Worm (Caenorhabditis elegans) whole organism, L1 larva: ENCODE data around the gene gcs-1.
A peak's percentile ranks its signal among the peaks of the same experiment; 100 is the strongest.

Source experiments
- C04F5.9 ChIP-seq: sonication (generic microtip); optimal IDR thresholded peaks from 2 replicates; lab custom pipeline; 2016; ENCODE audit warnings: missing genetic modification characterization, missing compliant biosample characterization
- C34B4.2 ChIP-seq: sonication (generic microtip); optimal IDR thresholded peaks from 2 replicates; lab custom pipeline; 2017; ENCODE audit warnings: mild to moderate bottlenecking, missing genetic modification characterization, missing compliant biosample characterization
- F16B12.6 ChIP-seq: fragments of 150-350 bp; optimal IDR thresholded peaks from 2 replicates; lab custom pipeline; 2014; ENCODE audit warnings: missing biosample characterization, missing genetic modification characterization
- Y116A8C.19 ChIP-seq: sonication (generic microtip); optimal IDR thresholded peaks from 2 replicates; lab custom pipeline; 2016; ENCODE audit warnings: missing compliant biosample characterization, missing genetic modification characterization, borderline replicate concordance
- blmp-1 ChIP-seq: fragments of 150-350 bp; optimal IDR thresholded peaks from 2 replicates; lab custom pipeline; 2014; ENCODE audit warnings: missing biosample characterization, missing genetic modification characterization
- ceh-63 ChIP-seq: fragments of 200-800 bp; sonication (Bioruptor generic); optimal IDR thresholded peaks from 2 replicates; lab custom pipeline; 2018; ENCODE audit warnings: mild to moderate bottlenecking, missing genetic modification characterization, missing compliant biosample characterization
- ceh-8 ChIP-seq: fragments of 200-800 bp; sonication (Bioruptor generic); optimal IDR thresholded peaks from 2 replicates; lab custom pipeline; 2018; ENCODE audit warnings: mild to moderate bottlenecking, missing genetic modification characterization, moderate library complexity, missing compliant biosample characterization
- ceh-88 ChIP-seq: fragments of 200-800 bp; sonication (Bioruptor generic); IDR thresholded peaks from 2 replicates; pipeline ENCODE4 v1.3.6; 2022; ENCODE audit warnings: missing genetic modification characterization, missing compliant biosample characterization
- ceh-90 ChIP-seq: sonication (generic microtip); optimal IDR thresholded peaks from 2 replicates; lab custom pipeline; 2016; ENCODE audit warnings: missing genetic modification characterization, missing compliant biosample characterization
- ces-1 ChIP-seq: fragments of 150-350 bp; optimal IDR thresholded peaks from 2 replicates; lab custom pipeline; 2014; ENCODE audit warnings: missing biosample characterization, missing genetic modification reagents, missing genetic modification characterization
- dsc-1 ChIP-seq: sonication (generic microtip); optimal IDR thresholded peaks from 2 replicates; lab custom pipeline; 2016; ENCODE audit warnings: mild to moderate bottlenecking, missing genetic modification characterization, missing compliant biosample characterization
- efl-1 ChIP-seq, 4 experiments: fragments of 150-350 bp; optimal IDR thresholded peaks in 3 of 4; peaks in 1 of 4; 1 replicate in 1 of 4; 2 replicates in 3 of 4; lab custom pipeline; 2014; ENCODE audit warnings: missing biosample characterization in 2 of 4, missing genetic modification characterization in 2 of 4, missing genetic modification reagents in 2 of 4
- egl-13 ChIP-seq: sonication (generic microtip); optimal IDR thresholded peaks from 2 replicates; lab custom pipeline; 2016; ENCODE audit warnings: missing genotype, missing genetic modification reagents, missing genetic modification characterization, missing compliant biosample characterization
- elt-2 ChIP-seq: sonication (generic microtip); optimal IDR thresholded peaks from 2 replicates; lab custom pipeline; 2016; ENCODE audit warnings: missing genetic modification characterization, mild to moderate bottlenecking, inconsistent platforms, missing compliant biosample characterization, missing genetic modification reagents
- ets-5 ChIP-seq: fragments of 200-800 bp; sonication (Bioruptor generic); IDR thresholded peaks from 2 replicates; pipeline ENCODE4 v1.3.6; 2022; ENCODE audit warnings: missing genetic modification characterization, missing compliant biosample characterization
- fkh-4 ChIP-seq: sonication (generic microtip); optimal IDR thresholded peaks from 2 replicates; lab custom pipeline; 2016; ENCODE audit warnings: missing compliant biosample characterization, missing genetic modification characterization, borderline replicate concordance
- fkh-8 ChIP-seq: sonication (generic microtip); optimal IDR thresholded peaks from 2 replicates; lab custom pipeline; 2016; ENCODE audit warnings: mild to moderate bottlenecking, missing genetic modification characterization, missing compliant biosample characterization
- grh-1 ChIP-seq: fragments of 200-800 bp; sonication (Bioruptor generic); IDR thresholded peaks from 2 replicates; pipeline ENCODE4 v1.3.6; 2022; ENCODE audit warnings: missing genetic modification reagents, missing genetic modification characterization, missing compliant biosample characterization
- hlh-4 ChIP-seq: sonication (generic microtip); optimal IDR thresholded peaks from 2 replicates; lab custom pipeline; 2016; ENCODE audit warnings: mild to moderate bottlenecking, missing genetic modification characterization, missing compliant biosample characterization
- irx-1 ChIP-seq: sonication (generic microtip); optimal IDR thresholded peaks from 2 replicates; lab custom pipeline; 2016; ENCODE audit warnings: missing genetic modification characterization, missing compliant biosample characterization
- isw-1 ChIP-seq: fragments of 200-800 bp; sonication (Bioruptor generic); IDR thresholded peaks from 2 replicates; pipeline ENCODE4 v1.3.6; 2022; ENCODE audit warnings: missing genetic modification characterization, missing compliant biosample characterization
- lin-13 ChIP-seq: fragments of 150-350 bp; optimal IDR thresholded peaks from 2 replicates; lab custom pipeline; 2014; ENCODE audit warnings: missing biosample characterization, missing genetic modification reagents, missing genetic modification characterization
- lin-35 ChIP-seq, 2 experiments: fragments of 150-350 bp; optimal IDR thresholded peaks; 2 replicates each; lab custom pipeline; 2014; ENCODE audit warnings: missing biosample characterization in 2 of 2, missing genetic modification characterization in 2 of 2, missing genetic modification reagents in 2 of 2
- lir-3 ChIP-seq: sonication (generic microtip); optimal IDR thresholded peaks from 2 replicates; lab custom pipeline; 2016; ENCODE audit warnings: mild to moderate bottlenecking, missing genetic modification characterization, moderate library complexity, missing compliant biosample characterization; ENCODE audit not compliant: poor library complexity
- lsy-2 ChIP-seq, 2 experiments: fragments of 150-350 bp; optimal IDR thresholded peaks; 2 replicates each; lab custom pipeline; 2014; ENCODE audit warnings: missing biosample characterization in 2 of 2, missing genetic modification characterization in 2 of 2
- mab-9 ChIP-seq: fragments of 200-800 bp; sonication (Bioruptor generic); IDR thresholded peaks from 2 replicates; pipeline ENCODE4 v1.3.6; 2022; ENCODE audit warnings: missing genetic modification reagents, missing genetic modification characterization, missing compliant biosample characterization
- mdl-1 ChIP-seq, 2 experiments: fragments of 150-350 bp; optimal IDR thresholded peaks; 2 replicates each; lab custom pipeline; 2014 to 2017; ENCODE audit warnings: missing biosample characterization in 2 of 2, missing genetic modification characterization in 2 of 2, inconsistent platforms in 1 of 2
- nhr-12 ChIP-seq: sonication (generic microtip); optimal IDR thresholded peaks from 2 replicates; lab custom pipeline; 2017; ENCODE audit warnings: missing biosample characterization, missing genetic modification characterization
- nhr-19 ChIP-seq: fragments of 200-800 bp; sonication (Bioruptor generic); conservative IDR thresholded peaks from 2 replicates; pipeline ENCODE4 v1.3.6; 2022; ENCODE audit warnings: missing genetic modification characterization, missing compliant biosample characterization
- nhr-47 ChIP-seq: sonication (generic microtip); optimal IDR thresholded peaks from 2 replicates; lab custom pipeline; 2016; ENCODE audit warnings: mild to moderate bottlenecking, missing genetic modification characterization, moderate library complexity, missing compliant biosample characterization
- nhr-71 ChIP-seq: sonication (generic microtip); optimal IDR thresholded peaks from 2 replicates; lab custom pipeline; 2016; ENCODE audit warnings: mild to moderate bottlenecking, missing genetic modification characterization, moderate library complexity, missing compliant biosample characterization
- nhr-76 ChIP-seq: sonication (generic microtip); optimal IDR thresholded peaks from 2 replicates; lab custom pipeline; 2017; ENCODE audit warnings: missing biosample characterization, missing genetic modification characterization
- nhr-85 ChIP-seq: sonication (generic microtip); peaks from one replicate; lab custom pipeline; 2016; ENCODE audit warnings: missing genetic modification characterization, inconsistent platforms, missing compliant biosample characterization
- nhr-90 ChIP-seq: sonication (generic microtip); optimal IDR thresholded peaks from 2 replicates; lab custom pipeline; 2016; ENCODE audit warnings: mild to moderate bottlenecking, missing genetic modification characterization, missing compliant biosample characterization; ENCODE audit not compliant: poor library complexity
- pag-3 ChIP-seq: sonication (generic microtip); optimal IDR thresholded peaks from 2 replicates; lab custom pipeline; 2017; ENCODE audit warnings: missing genetic modification characterization, mild to moderate bottlenecking, missing compliant biosample characterization, antibody characterized with exemption, borderline replicate concordance; ENCODE audit not compliant: insufficient read depth
- pax-3 ChIP-seq: fragments of 200-800 bp; sonication (Bioruptor generic); optimal IDR thresholded peaks from 2 replicates; lab custom pipeline; 2018; ENCODE audit warnings: mild to moderate bottlenecking, missing genetic modification characterization, moderate library complexity, missing compliant biosample characterization
- pqm-1 ChIP-seq: sonication (generic microtip); optimal IDR thresholded peaks from 3 replicates; lab custom pipeline; 2017; ENCODE audit warnings: missing biosample characterization, missing genetic modification characterization
- skn-1 ChIP-seq: fragments of 150-350 bp; optimal IDR thresholded peaks from 2 replicates; lab custom pipeline; 2014; ENCODE audit warnings: missing biosample characterization, missing genetic modification characterization
- snu-23 ChIP-seq: sonication (generic microtip); optimal IDR thresholded peaks from 2 replicates; lab custom pipeline; 2016; ENCODE audit warnings: missing genetic modification characterization, missing compliant biosample characterization
- sox-4 ChIP-seq: sonication (generic microtip); optimal IDR thresholded peaks from 2 replicates; lab custom pipeline; 2016; ENCODE audit warnings: missing genetic modification characterization, missing compliant biosample characterization
- sptf-1 ChIP-seq: fragments of 150-350 bp; optimal IDR thresholded peaks from 2 replicates; lab custom pipeline; 2014; ENCODE audit warnings: missing biosample characterization, missing genetic modification characterization
- swsn-7 ChIP-seq: sonication (generic microtip); optimal IDR thresholded peaks from 2 replicates; lab custom pipeline; 2016; ENCODE audit warnings: missing genetic modification characterization, missing compliant biosample characterization
- tbx-2 ChIP-seq: sonication (generic microtip); optimal IDR thresholded peaks from 2 replicates; lab custom pipeline; 2016; ENCODE audit warnings: missing genetic modification characterization, missing compliant biosample characterization
- tlp-1 ChIP-seq: fragments of 150-350 bp; optimal IDR thresholded peaks from 2 replicates; lab custom pipeline; 2014; ENCODE audit warnings: missing biosample characterization, missing genetic modification characterization
- unc-130 ChIP-seq: fragments of 150-350 bp; optimal IDR thresholded peaks from 2 replicates; lab custom pipeline; 2017; ENCODE audit warnings: missing biosample characterization, missing genetic modification characterization, inconsistent platforms
- unc-30 ChIP-seq: sonication (generic microtip); optimal IDR thresholded peaks from 2 replicates; lab custom pipeline; 2017; ENCODE audit warnings: missing biosample characterization, missing genetic modification characterization
- unc-62 ChIP-seq: fragments of 150-350 bp; optimal IDR thresholded peaks from 2 replicates; lab custom pipeline; 2014; ENCODE audit warnings: missing biosample characterization, missing genetic modification reagents, missing genetic modification characterization
- unc-86 ChIP-seq: sonication (generic microtip); optimal IDR thresholded peaks from 2 replicates; lab custom pipeline; 2016; ENCODE audit warnings: missing genetic modification characterization, missing compliant biosample characterization
- unc-98 ChIP-seq: fragments of 200-800 bp; sonication (Bioruptor generic); IDR thresholded peaks from 2 replicates; pipeline ENCODE4 v1.3.6; 2022; ENCODE audit warnings: missing genetic modification characterization, missing compliant biosample characterization
- xbp-1 ChIP-seq: sonication (generic microtip); optimal IDR thresholded peaks from 2 replicates; lab custom pipeline; 2016; ENCODE audit warnings: missing genetic modification characterization, missing compliant biosample characterization
- zag-1 ChIP-seq: fragments of 150-350 bp; optimal IDR thresholded peaks from 2 replicates; lab custom pipeline; 2014; ENCODE audit warnings: missing biosample characterization, missing genetic modification characterization
- ztf-4 ChIP-seq: fragments of 150-350 bp; optimal IDR thresholded peaks from 2 replicates; lab custom pipeline; 2014; ENCODE audit warnings: missing biosample characterization, missing genetic modification characterization

The gcs-1 gene

DNA sequence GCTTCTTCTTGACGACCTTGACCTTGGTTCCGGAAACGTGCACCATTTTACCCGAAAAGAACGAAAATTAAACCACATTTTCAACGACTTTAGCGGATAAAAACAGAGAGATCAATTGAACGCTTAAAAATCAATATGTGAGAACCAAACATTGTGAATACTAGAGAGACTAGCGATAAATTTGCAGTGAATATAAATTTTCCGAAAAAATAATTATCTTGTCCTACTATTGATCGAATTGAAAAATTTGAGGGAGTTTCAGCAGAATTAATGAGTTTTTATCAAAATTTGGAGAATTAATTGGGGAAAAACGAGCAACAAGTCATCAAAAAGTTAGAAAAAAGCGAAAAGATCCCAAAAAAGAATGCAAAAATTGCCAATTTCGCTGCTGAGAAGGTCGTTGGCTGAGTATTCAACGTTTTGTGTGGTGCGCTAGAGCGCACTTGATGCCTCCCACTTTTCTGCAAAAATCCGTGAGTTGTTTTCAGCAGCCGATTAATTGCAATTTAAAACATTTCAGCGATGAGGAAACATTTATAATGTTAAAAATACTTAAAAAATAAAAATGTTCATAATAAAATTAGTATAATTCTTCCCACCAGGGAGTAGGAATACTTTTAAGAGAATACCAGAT, 19.1 kb upstream of the gcs-1 start, which contains the start of gene rpl-32 (continued):
- TF ChIP-seq Y116A8C.19 (tag; lab: Kevin White, UChicago) (no peak), ceh-8 (GFP tag; lab: Kevin White, UChicago) (no peak), C04F5.9 (tag; lab: Kevin White, UChicago) (no peak), egl-13 (tag; lab: Kevin White, UChicago) (no peak), elt-2 (tag; lab: Kevin White, UChicago) (no peak), lir-3 (tag; lab: Kevin White, UChicago) (no peak), sox-4 (tag; lab: Kevin White, UChicago) (no peak), pqm-1 (no peak), ceh-63 (GFP tag; lab: Kevin White, UChicago) (no peak), unc-98 (GFP tag; lab: Robert Waterston, UW) (no peak), fkh-4 (tag; lab: Kevin White, UChicago) (peak; percentile 12), hlh-4 (tag; lab: Kevin White, UChicago) (no peak), F16B12.6 (peak; percentile 83), sptf-1 (tag; lab: Kevin White, UChicago) (no peak), C34B4.2 (tag; lab: Kevin White, UChicago) (no peak), nhr-12 (tag; lab: Kevin White, UChicago) (no peak), nhr-85 (peak; percentile 88), fkh-8 (tag; lab: Kevin White, UChicago) (peak; percentile 81), lin-13 (GFP tag; lab: Kevin White, UChicago) (peak; percentile 56), pag-3 (tag; lab: Kevin White, UChicago) (no peak), dsc-1 (tag; lab: Kevin White, UChicago) (peak; percentile 45), nhr-76 (tag; lab: Kevin White, UChicago) (no peak), xbp-1 (tag; lab: Kevin White, UChicago) (peak; percentile 78), nhr-19 (GFP tag; lab: Robert Waterston, UW) (peak; percentile 65), ces-1 (GFP tag; lab: Kevin White, UChicago) (no peak), mdl-1 (tag; optimal IDR thresholded peaks at IDR 0.05; lab: Kevin White, UChicago) (peak in 1 of 2 experiments; percentile 69), nhr-47 (peak; percentile 74), grh-1 (GFP tag; lab: Robert Waterston, UW) (no peak), ceh-90 (tag; lab: Kevin White, UChicago) (no peak), irx-1 (tag; lab: Kevin White, UChicago) (peak; percentile 42), blmp-1 (tag; lab: Kevin White, UChicago) (peak; percentile 78), isw-1 (GFP tag; lab: Robert Waterston, UW) (peak; percentile 69), efl-1 (optimal IDR thresholded peaks at IDR 0.05; lab: Kevin White, UChicago) (peak; percentile 74 to 80), efl-1 (GFP tag; optimal IDR thresholded peaks at IDR 0.05 in 1 of 2; lab: Kevin White, UChicago) (peak; percentile 74 to 97), tbx-2 (tag; lab: Kevin White, UChicago) (peak; percentile 72), tlp-1 (tag; lab: Kevin White, UChicago) (no peak), mab-9 (GFP tag; lab: Robert Waterston, UW) (no peak), snu-23 (GFP tag; lab: Kevin White, UChicago) (peak; percentile 82), unc-30 (tag; lab: Kevin White, UChicago) (no peak), lsy-2 (tag; optimal IDR thresholded peaks at IDR 0.05; lab: Kevin White, UChicago) (peak; percentile 78 to 92), nhr-71 (tag; lab: Kevin White, UChicago) (peak; percentile 82), unc-130 (tag; lab: Kevin White, UChicago) (peak; percentile 61), zag-1 (tag; lab: Kevin White, UChicago) (no peak), ztf-4 (peak; percentile 8), unc-62 (GFP tag; lab: Kevin White, UChicago) (no peak), nhr-90 (tag; lab: Kevin White, UChicago) (peak; percentile 61), skn-1 (tag; lab: Kevin White, UChicago) (peak; percentile 89), lin-35 (GFP tag; optimal IDR thresholded peaks at IDR 0.05; lab: Kevin White, UChicago) (peak; percentile 76 to 90), pax-3 (no peak), ets-5 (GFP tag; lab: Robert Waterston, UW) (no peak), ceh-88 (GFP tag; lab: Robert Waterston, UW) (peak; percentile 29; the same call in 1 of the 2 replicates), swsn-7 (tag; lab: Kevin White, UChicago) (peak; percentile 67), unc-86 (peak; percentile 42)
